Worm (Caenorhabditis elegans) whole organism, L1 larva: ENCODE data around the gene dyn-1.
A peak's percentile ranks its signal among the peaks of the same experiment; 100 is the strongest.

Experiments used
- C16A3.4 ChIP-seq: fragments of 150-350 bp; optimal IDR thresholded peaks from 2 replicates; lab custom pipeline; 2014; ENCODE audit warnings: missing biosample characterization, missing genetic modification characterization
- C34B4.2 ChIP-seq: sonication (generic microtip); optimal IDR thresholded peaks from 2 replicates; lab custom pipeline; 2017; ENCODE audit warnings: mild to moderate bottlenecking, missing genetic modification characterization, missing compliant biosample characterization
- F16B12.6 ChIP-seq: fragments of 150-350 bp; optimal IDR thresholded peaks from 2 replicates; lab custom pipeline; 2014; ENCODE audit warnings: missing biosample characterization, missing genetic modification characterization
- aha-1 ChIP-seq: fragments of 150-350 bp; optimal IDR thresholded peaks from 2 replicates; lab custom pipeline; 2014; ENCODE audit warnings: missing biosample characterization, missing genetic modification characterization
- ama-1 ChIP-seq: fragments of 150-350 bp; optimal IDR thresholded peaks from 2 replicates; lab custom pipeline; 2014
- ceh-8 ChIP-seq: fragments of 200-800 bp; sonication (Bioruptor generic); optimal IDR thresholded peaks from 2 replicates; lab custom pipeline; 2018; ENCODE audit warnings: mild to moderate bottlenecking, missing genetic modification characterization, moderate library complexity, missing compliant biosample characterization
- ceh-82 ChIP-seq, 3 experiments: fragments of 150-350 bp in 1 of 3; sonication (generic microtip) in 2 of 3; optimal IDR thresholded peaks; 2 replicates each; lab custom pipeline; 2014 to 2017; ENCODE audit warnings: missing biosample characterization in 3 of 3, missing genetic modification characterization in 3 of 3
- ceh-90 ChIP-seq: sonication (generic microtip); optimal IDR thresholded peaks from 2 replicates; lab custom pipeline; 2016; ENCODE audit warnings: missing genetic modification characterization, missing compliant biosample characterization
- ces-1 ChIP-seq: fragments of 150-350 bp; optimal IDR thresholded peaks from 2 replicates; lab custom pipeline; 2014; ENCODE audit warnings: missing biosample characterization, missing genetic modification reagents, missing genetic modification characterization
- dsc-1 ChIP-seq: sonication (generic microtip); optimal IDR thresholded peaks from 2 replicates; lab custom pipeline; 2016; ENCODE audit warnings: mild to moderate bottlenecking, missing genetic modification characterization, missing compliant biosample characterization
- efl-1 ChIP-seq, 4 experiments: fragments of 150-350 bp; optimal IDR thresholded peaks in 3 of 4; peaks in 1 of 4; 1 replicate in 1 of 4; 2 replicates in 3 of 4; lab custom pipeline; 2014; ENCODE audit warnings: missing biosample characterization in 2 of 4, missing genetic modification characterization in 2 of 4, missing genetic modification reagents in 2 of 4
- efl-3 ChIP-seq: fragments of 200-800 bp; sonication (Bioruptor generic); optimal IDR thresholded peaks from 2 replicates; lab custom pipeline; 2018; ENCODE audit warnings: mild to moderate bottlenecking, missing genetic modification characterization, missing compliant biosample characterization
- egl-13 ChIP-seq: sonication (generic microtip); optimal IDR thresholded peaks from 2 replicates; lab custom pipeline; 2016; ENCODE audit warnings: missing genotype, missing genetic modification reagents, missing genetic modification characterization, missing compliant biosample characterization
- elt-2 ChIP-seq: sonication (generic microtip); optimal IDR thresholded peaks from 2 replicates; lab custom pipeline; 2016; ENCODE audit warnings: missing genetic modification characterization, mild to moderate bottlenecking, inconsistent platforms, missing compliant biosample characterization, missing genetic modification reagents
- elt-3 ChIP-seq, 6 experiments: fragments of 150-350 bp in 1 of 6; sonication (generic microtip); optimal IDR thresholded peaks; 2 replicates each; lab custom pipeline; 2017 to 2018; ENCODE audit warnings: missing biosample characterization in 6 of 6, missing genetic modification characterization in 6 of 6, inconsistent platforms in 1 of 6
- ets-5 ChIP-seq: fragments of 200-800 bp; sonication (Bioruptor generic); IDR thresholded peaks from 2 replicates; pipeline ENCODE4 v1.3.6; 2022; ENCODE audit warnings: missing genetic modification characterization, missing compliant biosample characterization
- fkh-10 ChIP-seq: sonication (generic microtip); optimal IDR thresholded peaks from 2 replicates; lab custom pipeline; 2017; ENCODE audit warnings: missing biosample characterization, missing genetic modification reagents, missing genetic modification characterization
- fkh-4 ChIP-seq: sonication (generic microtip); optimal IDR thresholded peaks from 2 replicates; lab custom pipeline; 2016; ENCODE audit warnings: missing compliant biosample characterization, missing genetic modification characterization, borderline replicate concordance
- fkh-8 ChIP-seq: sonication (generic microtip); optimal IDR thresholded peaks from 2 replicates; lab custom pipeline; 2016; ENCODE audit warnings: mild to moderate bottlenecking, missing genetic modification characterization, missing compliant biosample characterization
- fos-1 ChIP-seq: fragments of 150-350 bp; optimal IDR thresholded peaks from 2 replicates; lab custom pipeline; 2014; ENCODE audit warnings: missing biosample characterization, missing genetic modification characterization
- hpl-2 ChIP-seq: fragments of 150-350 bp; optimal IDR thresholded peaks from 2 replicates; lab custom pipeline; 2014; ENCODE audit warnings: missing biosample characterization, missing genetic modification reagents, missing genetic modification characterization
- isw-1 ChIP-seq: fragments of 200-800 bp; sonication (Bioruptor generic); IDR thresholded peaks from 2 replicates; pipeline ENCODE4 v1.3.6; 2022; ENCODE audit warnings: missing genetic modification characterization, missing compliant biosample characterization
- lin-13 ChIP-seq: fragments of 150-350 bp; optimal IDR thresholded peaks from 2 replicates; lab custom pipeline; 2014; ENCODE audit warnings: missing biosample characterization, missing genetic modification reagents, missing genetic modification characterization
- lin-15B ChIP-seq: fragments of 150-350 bp; sonication (generic microtip); optimal IDR thresholded peaks from 3 replicates; lab custom pipeline; 2014; ENCODE audit warnings: missing biosample characterization, missing genetic modification characterization
- lin-35 ChIP-seq, 2 experiments: fragments of 150-350 bp; optimal IDR thresholded peaks; 2 replicates each; lab custom pipeline; 2014; ENCODE audit warnings: missing biosample characterization in 2 of 2, missing genetic modification characterization in 2 of 2, missing genetic modification reagents in 2 of 2
- lin-39 ChIP-seq: fragments of 150-350 bp; optimal IDR thresholded peaks from 2 replicates; lab custom pipeline; 2014; ENCODE audit warnings: missing biosample characterization, missing genetic modification reagents, missing genetic modification characterization
- lsy-2 ChIP-seq, 2 experiments: fragments of 150-350 bp; optimal IDR thresholded peaks; 2 replicates each; lab custom pipeline; 2014; ENCODE audit warnings: missing biosample characterization in 2 of 2, missing genetic modification characterization in 2 of 2
- mab-9 ChIP-seq: fragments of 200-800 bp; sonication (Bioruptor generic); IDR thresholded peaks from 2 replicates; pipeline ENCODE4 v1.3.6; 2022; ENCODE audit warnings: missing genetic modification reagents, missing genetic modification characterization, missing compliant biosample characterization
- mdl-1 ChIP-seq, 2 experiments: fragments of 150-350 bp; optimal IDR thresholded peaks; 2 replicates each; lab custom pipeline; 2014 to 2017; ENCODE audit warnings: missing biosample characterization in 2 of 2, missing genetic modification characterization in 2 of 2, inconsistent platforms in 1 of 2
- mef-2 ChIP-seq: fragments of 150-350 bp; optimal IDR thresholded peaks from 2 replicates; lab custom pipeline; 2014; ENCODE audit warnings: missing biosample characterization, missing genetic modification characterization
- mep-1 ChIP-seq: fragments of 150-350 bp; optimal IDR thresholded peaks from 2 replicates; lab custom pipeline; 2014; ENCODE audit warnings: missing biosample characterization, missing genetic modification characterization
- nhr-11 ChIP-seq: fragments of 150-350 bp; optimal IDR thresholded peaks from 2 replicates; lab custom pipeline; 2014; ENCODE audit warnings: missing biosample characterization, missing genetic modification characterization
- nhr-12 ChIP-seq: sonication (generic microtip); optimal IDR thresholded peaks from 2 replicates; lab custom pipeline; 2017; ENCODE audit warnings: missing biosample characterization, missing genetic modification characterization
- nhr-19 ChIP-seq: fragments of 200-800 bp; sonication (Bioruptor generic); conservative IDR thresholded peaks from 2 replicates; pipeline ENCODE4 v1.3.6; 2022; ENCODE audit warnings: missing genetic modification characterization, missing compliant biosample characterization
- nhr-20 ChIP-seq: sonication (generic microtip); optimal IDR thresholded peaks from 2 replicates; lab custom pipeline; 2016; ENCODE audit warnings: mild to moderate bottlenecking, missing genetic modification characterization, missing compliant biosample characterization
- nhr-237 ChIP-seq: fragments of 150-350 bp; optimal IDR thresholded peaks from 2 replicates; lab custom pipeline; 2014; ENCODE audit warnings: missing biosample characterization, missing genetic modification characterization
- nhr-71 ChIP-seq: sonication (generic microtip); optimal IDR thresholded peaks from 2 replicates; lab custom pipeline; 2016; ENCODE audit warnings: mild to moderate bottlenecking, missing genetic modification characterization, moderate library complexity, missing compliant biosample characterization
- nhr-85 ChIP-seq: sonication (generic microtip); peaks from one replicate; lab custom pipeline; 2016; ENCODE audit warnings: missing genetic modification characterization, inconsistent platforms, missing compliant biosample characterization
- pag-3 ChIP-seq: sonication (generic microtip); optimal IDR thresholded peaks from 2 replicates; lab custom pipeline; 2017; ENCODE audit warnings: missing genetic modification characterization, mild to moderate bottlenecking, missing compliant biosample characterization, antibody characterized with exemption, borderline replicate concordance; ENCODE audit not compliant: insufficient read depth
- rnt-1 ChIP-seq: sonication (generic microtip); optimal IDR thresholded peaks from 2 replicates; lab custom pipeline; 2016; ENCODE audit warnings: mild to moderate bottlenecking, missing genetic modification characterization, moderate library complexity, missing compliant biosample characterization
- skn-1 ChIP-seq: fragments of 150-350 bp; optimal IDR thresholded peaks from 2 replicates; lab custom pipeline; 2014; ENCODE audit warnings: missing biosample characterization, missing genetic modification characterization
- snu-23 ChIP-seq: sonication (generic microtip); optimal IDR thresholded peaks from 2 replicates; lab custom pipeline; 2016; ENCODE audit warnings: missing genetic modification characterization, missing compliant biosample characterization
- sox-4 ChIP-seq: sonication (generic microtip); optimal IDR thresholded peaks from 2 replicates; lab custom pipeline; 2016; ENCODE audit warnings: missing genetic modification characterization, missing compliant biosample characterization
- sptf-1 ChIP-seq: fragments of 150-350 bp; optimal IDR thresholded peaks from 2 replicates; lab custom pipeline; 2014; ENCODE audit warnings: missing biosample characterization, missing genetic modification characterization
- swsn-7 ChIP-seq: sonication (generic microtip); optimal IDR thresholded peaks from 2 replicates; lab custom pipeline; 2016; ENCODE audit warnings: missing genetic modification characterization, missing compliant biosample characterization
- unc-130 ChIP-seq: fragments of 150-350 bp; optimal IDR thresholded peaks from 2 replicates; lab custom pipeline; 2017; ENCODE audit warnings: missing biosample characterization, missing genetic modification characterization, inconsistent platforms
- unc-30 ChIP-seq: sonication (generic microtip); optimal IDR thresholded peaks from 2 replicates; lab custom pipeline; 2017; ENCODE audit warnings: missing biosample characterization, missing genetic modification characterization
- unc-86 ChIP-seq: sonication (generic microtip); optimal IDR thresholded peaks from 2 replicates; lab custom pipeline; 2016; ENCODE audit warnings: missing genetic modification characterization, missing compliant biosample characterization
- unc-98 ChIP-seq: fragments of 200-800 bp; sonication (Bioruptor generic); IDR thresholded peaks from 2 replicates; pipeline ENCODE4 v1.3.6; 2022; ENCODE audit warnings: missing genetic modification characterization, missing compliant biosample characterization
- xbp-1 ChIP-seq: sonication (generic microtip); optimal IDR thresholded peaks from 2 replicates; lab custom pipeline; 2016; ENCODE audit warnings: missing genetic modification characterization, missing compliant biosample characterization
- zip-4 ChIP-seq: fragments of 200-800 bp; sonication (Bioruptor generic); optimal IDR thresholded peaks from 2 replicates; lab custom pipeline; 2018; ENCODE audit warnings: mild to moderate bottlenecking, missing genetic modification characterization, moderate library complexity, missing compliant biosample characterization
- ztf-4 ChIP-seq: fragments of 150-350 bp; optimal IDR thresholded peaks from 2 replicates; lab custom pipeline; 2014; ENCODE audit warnings: missing biosample characterization, missing genetic modification characterization

Gene dyn-1

ce11 chrX:15535190-15535636 is 33.5 kb upstream of the dyn-1 start (continued):
- TF ChIP-seq lin-13 (GFP tag; lab: Kevin White, UChicago): peak; percentile 58
- TF ChIP-seq hpl-2 (GFP tag; lab: Kevin White, UChicago): no peak
- peak; percentile 61 for TF ChIP-seq ceh-8 (GFP tag; lab: Kevin White, UChicago)
- TF ChIP-seq F16B12.6: no peak
- no peak for TF ChIP-seq fos-1 (tag; lab: Kevin White, UChicago)
- TF ChIP-seq lin-35 (GFP tag; optimal IDR thresholded peaks at IDR 0.05; lab: Kevin White, UChicago): peak in 1 of 2 experiments; percentile 55
- TF ChIP-seq nhr-11: no peak
- TF ChIP-seq lin-39 (tag; lab: Kevin White, UChicago): peak; percentile 18
- peak; percentile 59 for TF ChIP-seq xbp-1 (tag; lab: Kevin White, UChicago)
- peak; percentile 74 for TF ChIP-seq dsc-1 (tag; lab: Kevin White, UChicago)
- TF ChIP-seq C34B4.2 (tag; lab: Kevin White, UChicago): no peak
- peak; percentile 86 for TF ChIP-seq fkh-10 (GFP tag; lab: Kevin White, UChicago)
- TF ChIP-seq C16A3.4 (tag; lab: Kevin White, UChicago): no peak
- no peak for TF ChIP-seq nhr-12 (tag; lab: Kevin White, UChicago)
- TF ChIP-seq sptf-1 (tag; lab: Kevin White, UChicago): no peak
- no peak for TF ChIP-seq lin-15B (tag; lab: Kevin White, UChicago)
- no peak for TF ChIP-seq nhr-237 (tag; lab: Kevin White, UChicago)
- peak; percentile 79 for TF ChIP-seq fkh-8 (tag; lab: Kevin White, UChicago)
- peak; percentile 71 for TF ChIP-seq snu-23 (GFP tag; lab: Kevin White, UChicago)
- TF ChIP-seq mep-1 (tag; lab: Kevin White, UChicago): peak; percentile 2
- no peak for TF ChIP-seq elt-2
- TF ChIP-seq unc-130 (tag; lab: Kevin White, UChicago): no peak
- TF ChIP-seq nhr-20 (tag; lab: Kevin White, UChicago): peak; percentile 39
- peak; percentile 91 for TF ChIP-seq nhr-71 (tag; lab: Kevin White, UChicago)
- peak; percentile 41 to 43 for TF ChIP-seq efl-1 (optimal IDR thresholded peaks at IDR 0.05; lab: Kevin White, UChicago)
- TF ChIP-seq efl-1 (GFP tag; optimal IDR thresholded peaks at IDR 0.05 in 1 of 2; lab: Kevin White, UChicago): no peak
- no peak for TF ChIP-seq unc-98 (GFP tag; lab: Robert Waterston, UW)
- TF ChIP-seq ceh-90 (tag; lab: Kevin White, UChicago): no peak
- TF ChIP-seq unc-86 (tag; lab: Kevin White, UChicago): peak; percentile 92
- TF ChIP-seq lsy-2 (tag; optimal IDR thresholded peaks at IDR 0.05; lab: Kevin White, UChicago): peak; percentile 53 to 58
- TF ChIP-seq mef-2 (tag; lab: Kevin White, UChicago): no peak
- no peak for TF ChIP-seq skn-1 (tag; lab: Kevin White, UChicago)
- peak; percentile 75 for TF ChIP-seq mab-9
- no peak for TF ChIP-seq fkh-4 (tag; lab: Kevin White, UChicago)
- peak; percentile 82 for TF ChIP-seq ztf-4 (tag; lab: Kevin White, UChicago)
- peak; percentile 10 for TF ChIP-seq zip-4 (GFP tag; lab: Kevin White, UChicago)
- TF ChIP-seq sox-4: no peak
- TF ChIP-seq efl-3: no peak
- peak; percentile 73 for TF ChIP-seq rnt-1 (tag; lab: Kevin White, UChicago)
- TF ChIP-seq, all 84 proteins: peak for 38

- TF ChIP-seq nhr-20 (tag; lab: Kevin White, UChicago) (peak; percentile 62), ets-5 (GFP tag; lab: Robert Waterston, UW) (no peak), egl-13 (peak; percentile 71), pag-3 (tag; lab: Kevin White, UChicago) (no peak), fkh-10 (GFP tag; lab: Kevin White, UChicago) (no peak), ama-1 (lab: Kevin White, UChicago) (no peak), ces-1 (GFP tag; lab: Kevin White, UChicago) (no peak), mdl-1 (tag; optimal IDR thresholded peaks at IDR 0.05; lab: Kevin White, UChicago) (no peak), unc-86 (tag; lab: Kevin White, UChicago) (peak; percentile 7), dsc-1 (tag; lab: Kevin White, UChicago) (peak; percentile 92), swsn-7 (tag; lab: Kevin White, UChicago) (peak; percentile 31), nhr-11 (peak; percentile 7), lin-13 (GFP tag; lab: Kevin White, UChicago) (no peak), mef-2 (tag; lab: Kevin White, UChicago) (no peak), xbp-1 (tag; lab: Kevin White, UChicago) (peak; percentile 19), fos-1 (tag; lab: Kevin White, UChicago) (peak; percentile 40), fkh-8 (tag; lab: Kevin White, UChicago) (peak; percentile 82), unc-30 (tag; lab: Kevin White, UChicago) (no peak), nhr-85 (no peak), ceh-82 (tag; optimal IDR thresholded peaks at IDR 0.05; lab: Kevin White, UChicago) (no peak), aha-1 (tag; lab: Kevin White, UChicago) (no peak), nhr-19 (no peak), elt-3 (tag; optimal IDR thresholded peaks at IDR 0.05; lab: Kevin White, UChicago) (no peak), isw-1 (no peak)
These were observed 32.7 kb upstream of the dyn-1 start for ce11 chrX:15536017-15536416.
